Worm (Caenorhabditis elegans) whole organism, L4 larva: ENCODE measurements around the gene unc-44.

Source experiments
- D1046.2 ChIP-seq: fragments of 200-800 bp; sonication (Bioruptor generic); IDR thresholded peaks from 2 replicates; pipeline ENCODE4 v1.3.6; 2022; ENCODE audit warnings: missing genetic modification characterization, missing compliant biosample characterization
- F10B5.3 ChIP-seq: sonication (generic microtip); optimal IDR thresholded peaks from 2 replicates; lab custom pipeline; 2016; ENCODE audit warnings: mild to moderate bottlenecking, missing genetic modification characterization, missing compliant biosample characterization
- F44E2.7 ChIP-seq: fragments of 200-800 bp; sonication (Bioruptor generic); IDR thresholded peaks from 2 replicates; pipeline ENCODE4 v2.1.2; 2022; ENCODE audit warnings: missing genetic modification characterization, missing compliant biosample characterization
- T20F7.1 ChIP-seq: fragments of 200-800 bp; sonication (Bioruptor generic); optimal IDR thresholded peaks from 2 replicates; lab custom pipeline; 2018; ENCODE audit warnings: mild to moderate bottlenecking, missing genetic modification characterization, missing compliant biosample characterization
- T26A8.4 ChIP-seq: fragments of 200-800 bp; sonication (Bioruptor generic); IDR thresholded peaks from 2 replicates; pipeline ENCODE4 v1.3.6; 2022; ENCODE audit warnings: missing genetic modification characterization, missing compliant biosample characterization
- Y48G9A.11 ChIP-seq: fragments of 200-800 bp; sonication (Bioruptor generic); IDR thresholded peaks from 2 replicates; pipeline ENCODE4 v1.3.6; 2022; ENCODE audit warnings: missing genetic modification reagents, missing genetic modification characterization, missing compliant biosample characterization
- ZK337.2 ChIP-seq: fragments of 200-800 bp; sonication (Bioruptor generic); IDR thresholded peaks from 2 replicates; pipeline ENCODE4 v1.3.6; 2022; ENCODE audit warnings: missing genetic modification reagents, missing genetic modification characterization, missing compliant biosample characterization
- ZK546.5 ChIP-seq, 2 experiments: sonication (generic microtip); optimal IDR thresholded peaks; 2 replicates each; lab custom pipeline; 2017; ENCODE audit warnings: missing biosample characterization in 2 of 2, missing genetic modification characterization in 2 of 2
- aha-1 ChIP-seq: fragments of 150-350 bp; peaks from one replicate; lab custom pipeline; 2014; ENCODE audit warnings: missing biosample characterization, missing genetic modification characterization
- aly-2 ChIP-seq: sonication (generic microtip); optimal IDR thresholded peaks from 2 replicates; lab custom pipeline; 2018; ENCODE audit warnings: missing biosample characterization, missing genetic modification characterization
- arid-1 ChIP-seq: fragments of 200-800 bp; sonication (Bioruptor generic); conservative IDR thresholded peaks from 2 replicates; pipeline ENCODE4 v1.3.6; 2022; ENCODE audit warnings: missing genetic modification reagents, missing genetic modification characterization, missing compliant biosample characterization
- ceh-28 ChIP-seq: fragments of 150-350 bp; optimal IDR thresholded peaks from 2 replicates; lab custom pipeline; 2014; ENCODE audit warnings: missing biosample characterization, missing genetic modification reagents, missing genetic modification characterization
- ceh-44 ChIP-seq: fragments of 200-800 bp; sonication (Bioruptor generic); IDR thresholded peaks from 2 replicates; pipeline ENCODE4 v1.3.6; 2022; ENCODE audit warnings: missing genetic modification reagents, missing genetic modification characterization, missing compliant biosample characterization
- ceh-62 ChIP-seq: sonication (generic microtip); optimal IDR thresholded peaks from 2 replicates; lab custom pipeline; 2017; ENCODE audit warnings: missing biosample characterization, missing genetic modification characterization
- ceh-82 ChIP-seq: sonication (generic microtip); optimal IDR thresholded peaks from 2 replicates; lab custom pipeline; 2017; ENCODE audit warnings: missing biosample characterization, missing genetic modification characterization
- ces-1 ChIP-seq: fragments of 150-350 bp; sonication (generic microtip); optimal IDR thresholded peaks from 4 replicates; lab custom pipeline; 2014; ENCODE audit warnings: missing biosample characterization, missing genetic modification reagents, missing genetic modification characterization
- cey-2 ChIP-seq: sonication (generic microtip); optimal IDR thresholded peaks from 3 replicates; lab custom pipeline; 2017; ENCODE audit warnings: missing genetic modification characterization, mild to moderate bottlenecking, missing compliant biosample characterization, antibody characterized with exemption, borderline replicate concordance; ENCODE audit not compliant: insufficient read depth
- ctbp-1 ChIP-seq: fragments of 200-800 bp; sonication (Bioruptor generic); IDR thresholded peaks from 2 replicates; pipeline ENCODE4 v1.3.6; 2022; ENCODE audit warnings: missing genetic modification reagents, missing genetic modification characterization, missing compliant biosample characterization
- daf-8 ChIP-seq: fragments of 200-800 bp; sonication (Bioruptor generic); IDR thresholded peaks from 2 replicates; pipeline ENCODE4 v1.3.6; 2022; ENCODE audit warnings: missing genetic modification characterization, missing compliant biosample characterization
- dmd-9 ChIP-seq: fragments of 200-800 bp; sonication (Bioruptor generic); IDR thresholded peaks from 2 replicates; pipeline ENCODE4 v1.3.6; 2022; ENCODE audit warnings: missing genetic modification reagents, missing genetic modification characterization, missing compliant biosample characterization
- dpl-1 ChIP-seq: fragments of 150-350 bp; optimal IDR thresholded peaks from 2 replicates; lab custom pipeline; 2014; ENCODE audit warnings: missing biosample characterization, missing genetic modification reagents, missing genetic modification characterization
- duxl-1 ChIP-seq: sonication (generic microtip); optimal IDR thresholded peaks from 2 replicates; lab custom pipeline; 2016; ENCODE audit warnings: mild to moderate bottlenecking, missing genetic modification characterization, moderate library complexity, missing compliant biosample characterization; ENCODE audit not compliant: poor library complexity
- dve-1 ChIP-seq: sonication (generic microtip); optimal IDR thresholded peaks from 2 replicates; lab custom pipeline; 2017; ENCODE audit warnings: antibody characterized with exemption, mild to moderate bottlenecking, missing genetic modification characterization, missing compliant biosample characterization; ENCODE audit not compliant: insufficient read depth
- egl-27 ChIP-seq: sonication (generic microtip); optimal IDR thresholded peaks from 3 replicates; lab custom pipeline; 2017; ENCODE audit warnings: missing biosample characterization, missing genetic modification reagents, missing genetic modification characterization
- fos-1 ChIP-seq: fragments of 150-350 bp; optimal IDR thresholded peaks from 2 replicates; lab custom pipeline; 2014; ENCODE audit warnings: missing biosample characterization, missing genetic modification characterization
- hlh-11 ChIP-seq: fragments of 200-800 bp; sonication (Bioruptor generic); optimal IDR thresholded peaks from 2 replicates; lab custom pipeline; 2018; ENCODE audit warnings: mild to moderate bottlenecking, missing genetic modification characterization, missing compliant biosample characterization
- lin-1 ChIP-seq: fragments of 200-800 bp; sonication (Bioruptor generic); IDR thresholded peaks from 2 replicates; pipeline ENCODE4 v1.3.6; 2022; ENCODE audit warnings: missing genetic modification reagents, missing genetic modification characterization, missing compliant biosample characterization
- lin-29 ChIP-seq: fragments of 200-800 bp; sonication (Bioruptor generic); IDR thresholded peaks from 2 replicates; pipeline ENCODE4 v1.3.6; 2022; ENCODE audit warnings: missing genetic modification reagents, missing genetic modification characterization, missing compliant biosample characterization
- lin-39 ChIP-seq: fragments of 150-350 bp; optimal IDR thresholded peaks from 2 replicates; lab custom pipeline; 2014; ENCODE audit warnings: missing biosample characterization, missing genetic modification reagents, missing genetic modification characterization
- lir-3 ChIP-seq: sonication (generic microtip); optimal IDR thresholded peaks from 2 replicates; lab custom pipeline; 2016; ENCODE audit warnings: mild to moderate bottlenecking, missing genetic modification characterization, missing compliant biosample characterization
- mdl-1 ChIP-seq, 2 experiments: fragments of 150-350 bp in 1 of 2; sonication (generic microtip) in 1 of 2; optimal IDR thresholded peaks; 2 replicates each; lab custom pipeline; 2014 to 2017; ENCODE audit warnings: missing biosample characterization in 2 of 2, missing genetic modification characterization in 2 of 2
- mdt-29 ChIP-seq: fragments of 200-800 bp; sonication (Bioruptor generic); IDR thresholded peaks from 2 replicates; pipeline ENCODE4 v1.3.6; 2022; ENCODE audit warnings: missing genetic modification reagents, missing genetic modification characterization, missing compliant biosample characterization
- mxl-3 ChIP-seq: fragments of 200-800 bp; sonication (Bioruptor generic); optimal IDR thresholded peaks from 2 replicates; lab custom pipeline; 2018; ENCODE audit warnings: mild to moderate bottlenecking, missing genetic modification characterization, missing compliant biosample characterization
- nhr-10 ChIP-seq: fragments of 150-350 bp; optimal IDR thresholded peaks from 2 replicates; lab custom pipeline; 2014; ENCODE audit warnings: missing biosample characterization, missing genetic modification characterization
- nhr-28 ChIP-seq: fragments of 150-350 bp; optimal IDR thresholded peaks from 2 replicates; lab custom pipeline; 2014; ENCODE audit warnings: missing biosample characterization, missing genetic modification characterization
- nhr-48 ChIP-seq: sonication (generic microtip); optimal IDR thresholded peaks from 2 replicates; lab custom pipeline; 2016; ENCODE audit warnings: mild to moderate bottlenecking, missing genetic modification characterization, missing compliant biosample characterization
- nhr-6 ChIP-seq: fragments of 150-350 bp; optimal IDR thresholded peaks from 2 replicates; lab custom pipeline; 2014; ENCODE audit warnings: missing biosample characterization, missing genetic modification characterization
- nhr-76 ChIP-seq: fragments of 150-350 bp; optimal IDR thresholded peaks from 2 replicates; lab custom pipeline; 2014; ENCODE audit warnings: missing biosample characterization, missing genetic modification characterization
- rbr-2 ChIP-seq: sonication (generic microtip); optimal IDR thresholded peaks from 2 replicates; lab custom pipeline; 2016; ENCODE audit warnings: missing genotype, missing genetic modification characterization, missing compliant biosample characterization
- skn-1 ChIP-seq: fragments of 150-350 bp; optimal IDR thresholded peaks from 2 replicates; lab custom pipeline; 2014; ENCODE audit warnings: missing biosample characterization, missing genetic modification characterization
- spr-1 ChIP-seq: sonication (generic microtip); optimal IDR thresholded peaks from 2 replicates; lab custom pipeline; 2016; ENCODE audit warnings: mild to moderate bottlenecking, missing genetic modification characterization, missing compliant biosample characterization
- tag-97 ChIP-seq: fragments of 200-800 bp; sonication (Bioruptor generic); IDR thresholded peaks from 2 replicates; pipeline ENCODE4 v1.3.6; 2022; ENCODE audit warnings: missing genetic modification characterization, missing compliant biosample characterization
- tra-1 ChIP-seq: fragments of 200-800 bp; sonication (Bioruptor generic); IDR thresholded peaks from 2 replicates; pipeline ENCODE4 v1.3.6; 2022; ENCODE audit warnings: missing genetic modification reagents, missing genetic modification characterization, missing compliant biosample characterization
- unc-39 ChIP-seq: sonication (generic microtip); optimal IDR thresholded peaks from 2 replicates; lab custom pipeline; 2017; ENCODE audit warnings: missing biosample characterization, missing genetic modification characterization
- unc-62 ChIP-seq, 3 experiments: fragments of 150-350 bp in 1 of 3; sonication (generic microtip); optimal IDR thresholded peaks in 2 of 3; peaks in 1 of 3; 1 replicate in 1 of 3; 2 replicates in 2 of 3; lab custom pipeline; 2014 to 2017; ENCODE audit warnings: missing biosample characterization in 3 of 3, missing genetic modification characterization in 3 of 3, missing genetic modification reagents in 3 of 3, missing genotype in 1 of 3
- zag-1 ChIP-seq: fragments of 150-350 bp; optimal IDR thresholded peaks from 2 replicates; lab custom pipeline; 2014; ENCODE audit warnings: missing biosample characterization, missing genetic modification characterization
- zfp-2 ChIP-seq: sonication (generic microtip); optimal IDR thresholded peaks from 2 replicates; lab custom pipeline; 2016; ENCODE audit warnings: mild to moderate bottlenecking, missing genetic modification characterization, missing compliant biosample characterization
- ztf-7 ChIP-seq: fragments of 150-350 bp; optimal IDR thresholded peaks from 2 replicates; lab custom pipeline; 2014; ENCODE audit warnings: missing biosample characterization, missing genetic modification characterization

unc-44 gene

DNA sequence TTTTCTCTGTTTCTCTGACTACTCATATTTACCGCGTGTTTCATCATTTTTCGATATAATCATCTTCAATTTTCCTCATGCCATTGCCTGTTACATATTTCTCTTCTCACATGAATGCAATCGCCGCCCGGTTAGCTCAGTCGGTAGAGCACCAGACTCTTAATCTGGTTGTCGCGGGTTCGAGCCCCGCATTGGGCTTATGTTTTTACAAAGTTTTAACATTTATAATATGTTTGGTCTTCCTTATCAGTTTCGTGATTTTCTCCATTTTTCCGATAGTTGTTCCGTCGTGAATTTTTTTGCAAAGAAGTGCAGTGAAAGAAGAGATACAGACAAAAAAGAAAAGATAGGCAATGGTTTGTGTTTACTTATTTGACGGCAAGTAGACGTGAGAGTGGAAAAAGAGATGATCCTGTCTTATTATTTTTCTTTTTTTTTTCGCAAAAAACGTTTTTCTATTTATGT, 8.3 kb upstream of the unc-44 start (continued):
- TF ChIP-seq unc-39 (no peak), duxl-1 (tag; lab: Kevin White, UChicago) (peak; percentile 89), cey-2 (tag; lab: Kevin White, UChicago) (peak; percentile 92), zag-1 (no peak), tra-1 (peak; percentile 92), dmd-9 (no peak), nhr-48 (tag; lab: Kevin White, UChicago) (peak; percentile 83), tag-97 (GFP tag; lab: Robert Waterston, UW) (no peak), nhr-10 (peak; percentile 48), nhr-76 (tag; lab: Kevin White, UChicago) (peak; percentile 18), skn-1 (tag; lab: Kevin White, UChicago) (no peak), ceh-62 (no peak), F10B5.3 (tag; lab: Kevin White, UChicago) (peak; percentile 47), D1046.2 (GFP tag; lab: Robert Waterston, UW) (no peak), lin-39 (tag; lab: Kevin White, UChicago) (no peak), fos-1 (tag; lab: Kevin White, UChicago) (no peak), ceh-82 (tag; lab: Kevin White, UChicago) (no peak), mdt-29 (GFP tag; lab: Robert Waterston, UW) (peak; percentile 88), zfp-2 (tag; lab: Kevin White, UChicago) (peak; percentile 76), T20F7.1 (GFP tag; lab: Kevin White, UChicago) (peak; percentile 68), ctbp-1 (GFP tag; lab: Robert Waterston, UW) (no peak; the same call in 1 of the 2 replicates), daf-8 (GFP tag; lab: Robert Waterston, UW) (no peak), T26A8.4 (GFP tag; lab: Robert Waterston, UW) (peak; percentile 84), ZK546.5 (tag; optimal IDR thresholded peaks at IDR 0.05; lab: Kevin White, UChicago) (no peak), unc-62 (GFP tag; optimal IDR thresholded peaks at IDR 0.05 in 1 of 2; lab: Kevin White, UChicago) (no peak), unc-62 (tag; optimal IDR thresholded peaks at IDR 0.05; lab: Kevin White, UChicago) (no peak), ceh-44 (GFP tag; lab: Robert Waterston, UW) (peak; percentile 92), ZK337.2 (GFP tag; lab: Robert Waterston, UW) (0 out of 2 replicates have a peak, but pooled peaks have one; percentile 58), nhr-28 (peak; percentile 89), ztf-7 (tag; lab: Kevin White, UChicago) (peak; percentile 88), lin-1 (peak; percentile 90), lir-3 (tag; lab: Kevin White, UChicago) (peak; percentile 70), dpl-1 (GFP tag; lab: Kevin White, UChicago) (peak; percentile 63), arid-1 (GFP tag; lab: Robert Waterston, UW) (peak; percentile 95), F44E2.7 (0 out of 2 replicates have a peak, but pooled peaks have one; percentile 65), mxl-3 (GFP tag; lab: Kevin White, UChicago) (peak; percentile 90)

DNA sequence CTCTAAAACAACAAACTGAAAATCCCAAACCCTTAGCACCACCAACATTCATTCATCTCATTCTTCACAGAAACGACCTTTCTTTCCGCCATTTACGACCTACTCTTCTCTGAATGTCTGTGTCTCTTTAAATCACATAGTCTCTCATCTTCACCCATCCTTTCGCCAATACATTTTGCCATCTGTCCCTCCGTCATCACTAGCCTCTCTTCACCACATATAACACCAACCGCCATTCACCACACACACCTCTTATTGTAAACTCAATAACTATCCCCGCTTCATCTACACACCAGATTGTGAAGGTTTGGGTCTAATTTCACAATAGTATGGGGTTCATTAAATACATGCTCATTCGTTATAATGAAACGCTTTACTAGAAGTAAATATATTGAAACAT, 4.8 kb upstream of the unc-44 start:
- TF ChIP-seq dpl-1 (GFP tag; lab: Kevin White, UChicago) = no peak
- peak in 1 of 2 experiments; percentile 62 for TF ChIP-seq unc-62 (GFP tag; optimal IDR thresholded peaks at IDR 0.05 in 1 of 2; lab: Kevin White, UChicago)
- no peak for TF ChIP-seq unc-62 (tag; optimal IDR thresholded peaks at IDR 0.05; lab: Kevin White, UChicago)
- TF ChIP-seq, all 104 proteins: peak for 1

DNA sequence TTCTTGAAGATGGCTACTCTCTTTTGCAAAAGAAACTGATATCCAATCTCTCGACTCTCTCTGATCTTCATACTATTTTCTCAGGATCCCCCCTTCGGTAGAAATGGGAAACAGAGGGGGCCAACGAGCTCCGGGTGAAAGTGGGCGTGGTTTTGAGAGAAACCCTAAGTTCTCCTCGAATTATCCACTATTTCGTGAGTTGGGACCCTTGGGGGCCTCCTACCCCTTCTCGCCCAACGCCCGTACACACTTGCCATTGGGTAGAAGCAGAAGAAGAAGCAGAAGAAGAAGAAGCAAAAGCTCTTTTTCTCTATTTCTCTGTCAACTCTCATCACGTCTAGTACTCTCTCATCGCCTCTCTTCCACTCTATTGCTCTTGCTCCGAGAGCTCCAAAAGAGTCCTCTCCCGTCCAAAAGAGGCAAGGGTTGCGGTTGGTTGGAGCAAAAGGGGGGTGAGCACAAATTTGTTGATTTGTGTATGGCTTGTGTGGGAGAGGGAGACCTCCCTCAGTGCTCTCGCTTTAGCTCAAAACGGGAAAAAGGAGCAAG, 1.3 kb upstream of the unc-44 start:
- no peak for TF ChIP-seq dve-1
- no peak for TF ChIP-seq lin-29 (GFP tag; lab: Robert Waterston, UW)
- no peak for TF ChIP-seq cey-2 (tag; lab: Kevin White, UChicago)
- TF ChIP-seq nhr-48 (tag; lab: Kevin White, UChicago) = peak; percentile 18
- TF ChIP-seq rbr-2 = peak; percentile 63
- 0 out of 2 replicates have a peak, but pooled peaks have one; percentile 16 for TF ChIP-seq T26A8.4 (GFP tag; lab: Robert Waterston, UW)
- TF ChIP-seq spr-1 = no peak
- no peak for TF ChIP-seq ces-1 (GFP tag; lab: Kevin White, UChicago)
- TF ChIP-seq hlh-11 (tag; lab: Kevin White, UChicago) = peak; percentile 34
- TF ChIP-seq aha-1 (tag; lab: Kevin White, UChicago) = peak; percentile 85
- TF ChIP-seq ceh-28 = no peak
- no peak for TF ChIP-seq egl-27 (tag; lab: Kevin White, UChicago)
- TF ChIP-seq Y48G9A.11 (GFP tag; lab: Robert Waterston, UW) = no peak
- no peak for TF ChIP-seq D1046.2 (GFP tag; lab: Robert Waterston, UW)
- TF ChIP-seq duxl-1 (tag; lab: Kevin White, UChicago) = no peak
- TF ChIP-seq mdl-1 (tag; optimal IDR thresholded peaks at IDR 0.05; lab: Kevin White, UChicago) = peak in 1 of 2 experiments; percentile 24
- TF ChIP-seq aly-2 (tag; lab: Kevin White, UChicago) = no peak
- TF ChIP-seq nhr-6 (tag; lab: Kevin White, UChicago) = no peak
